Fruit fly (Drosophila melanogaster) whole organism, adult: ENCODE results near the gene CG9757.

Source experiments
- CG11617 ChIP-seq: fragments of 200-800 bp; sonication (Bioruptor generic); optimal IDR thresholded peaks from 2 replicates; lab custom pipeline; 2017; ENCODE audit warnings: mild to moderate bottlenecking, missing biosample characterization, missing genetic modification reagents, missing genetic modification characterization
- CG33017 ChIP-seq: fragments of 200-800 bp; sonication (Bioruptor generic); optimal IDR thresholded peaks from 2 replicates; lab custom pipeline; 2018; ENCODE audit warnings: missing biosample characterization, mild to moderate bottlenecking, missing genetic modification characterization, moderate library complexity
- CG7045 ChIP-seq: fragments of 200-800 bp; sonication (Bioruptor generic); optimal IDR thresholded peaks from 2 replicates; lab custom pipeline; 2017; ENCODE audit warnings: missing biosample characterization, mild to moderate bottlenecking, missing genetic modification characterization
- Clk ChIP-seq: fragments of 200-800 bp; sonication (Bioruptor generic); optimal IDR thresholded peaks from 2 replicates; lab custom pipeline; 2017; ENCODE audit warnings: missing biosample characterization, missing genetic modification characterization
- Mnt ChIP-seq: fragments of 200-800 bp; sonication (Bioruptor generic); optimal IDR thresholded peaks from 2 replicates; lab custom pipeline; 2016; ENCODE audit warnings: missing biosample characterization, mild to moderate bottlenecking, missing genetic modification characterization
- cnc ChIP-seq, 2 experiments: fragments of >200 bp; optimal IDR thresholded peaks; 2 replicates each; lab custom pipeline; 2017
- pad ChIP-seq: fragments of 200-800 bp; sonication (Bioruptor generic); optimal IDR thresholded peaks from 3 replicates; lab custom pipeline; 2017; ENCODE audit warnings: missing biosample characterization, missing genetic modification characterization, mild to moderate bottlenecking, moderate library complexity, missing genetic modification reagents
- tj ChIP-seq: fragments of 200-800 bp; sonication (Bioruptor generic); optimal IDR thresholded peaks from 3 replicates; lab custom pipeline; 2017; ENCODE audit warnings: missing biosample characterization, mild to moderate bottlenecking, missing genetic modification characterization, moderate library complexity
- toe ChIP-seq: fragments of 200-800 bp; sonication (Bioruptor generic); optimal IDR thresholded peaks from 2 replicates; lab custom pipeline; 2016; ENCODE audit warnings: missing biosample characterization, missing genetic modification characterization

DNA sequence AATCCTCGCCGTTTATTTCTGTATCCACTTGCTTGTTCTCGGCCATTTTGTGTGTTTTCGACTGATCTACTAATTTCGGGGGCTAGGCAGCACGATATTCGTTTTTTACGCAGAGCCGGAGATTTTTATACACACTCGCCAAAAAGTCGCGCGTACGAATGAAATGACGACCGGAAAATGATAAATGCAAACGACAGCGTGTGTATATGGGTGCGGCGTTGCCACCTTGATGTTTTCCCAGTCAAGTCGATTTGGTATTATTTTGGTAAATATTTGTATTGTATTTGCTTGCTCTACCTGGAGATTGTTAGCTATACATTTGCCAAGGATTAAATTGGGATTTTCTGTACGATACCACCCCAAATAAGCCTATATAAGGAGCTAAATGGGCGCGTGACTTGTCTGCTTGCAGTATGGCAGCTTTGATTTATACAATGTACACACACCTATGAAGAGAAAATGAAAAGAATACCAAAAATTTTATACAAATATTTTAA lies 33.7 kb upstream of the CG9757 start, which contains the start of gene sqd:
- TF ChIP-seq CG11617 (GFP tag; lab: Kevin White, UChicago) (peak; percentile 55), tj (GFP tag; lab: Kevin White, UChicago) (peak; percentile 47), CG7045 (GFP tag; lab: Kevin White, UChicago) (peak; percentile 55), CG33017 (tag; lab: Kevin White, UChicago) (peak; percentile 48), toe (GFP tag; lab: Kevin White, UChicago) (no peak), Clk (GFP tag; lab: Kevin White, UChicago) (no peak), Mnt (GFP tag; lab: Kevin White, UChicago) (peak; percentile 42), pad (GFP tag; lab: Kevin White, UChicago) (peak; percentile 31), cnc (optimal IDR thresholded peaks at IDR 0.05; lab: Kevin White, UChicago) (no peak)
